Worm (Caenorhabditis elegans): ENCODE data around the gene F40G9.9.
"Not testable (repeated sequence)": the region's sequence is repeated elsewhere in the genome, so short reads cannot be mapped to it uniquely, and the experiment has no call there.

F40G9.9 gene

ce11 chrIII:124478-124877 is 47.0 kb downstream of the F40G9.9 start, which contains the start of gene pals-23:
Gene pals-23 (plus strand): TSS chrIII:124778.
- TF ChIP-seq ham-2 (GFP tag; optimal IDR thresholded peaks at IDR 0.05) (no peak), mls-2 (tag; optimal IDR thresholded peaks at IDR 0.05) (no peak), ceh-43 (GFP tag; optimal IDR thresholded peaks at IDR 0.05) (no peak), mep-1 (tag; optimal IDR thresholded peaks at IDR 0.05) (no peak), tbx-8 (GFP tag; optimal IDR thresholded peaks at IDR 0.05) (no peak), unc-39 (tag; optimal IDR thresholded peaks at IDR 0.05) (no peak), ztf-11 (tag; optimal IDR thresholded peaks at IDR 0.05) (no peak), unc-62 (GFP tag; optimal IDR thresholded peaks at IDR 0.05) (no peak), lsy-2 (tag; optimal IDR thresholded peaks at IDR 0.05) (no peak), flh-1 (GFP tag; optimal IDR thresholded peaks at IDR 0.05) (no peak), elt-3 (tag; optimal IDR thresholded peaks at IDR 0.05) (no peak), bed-3 (GFP tag; optimal IDR thresholded peaks at IDR 0.05) (no peak), lin-32 (GFP tag; optimal IDR thresholded peaks at IDR 0.05) (no peak), drap-1 (GFP tag; optimal IDR thresholded peaks at IDR 0.05) (no peak), mab-5 (tag; optimal IDR thresholded peaks at IDR 0.05) (no peak), nhr-76 (tag; optimal IDR thresholded peaks at IDR 0.05) (no peak), sem-2 (GFP tag; optimal IDR thresholded peaks at IDR 0.05) (no peak), nhr-2 (tag; optimal IDR thresholded peaks at IDR 0.05) (no peak), M03D4.4 (tag; optimal IDR thresholded peaks at IDR 0.05) (no peak)

ce11 chrIII:121983-122449 is 49.5 kb downstream of the F40G9.9 start, which contains the start of gene C29F9.12:
Gene C29F9.12 (minus strand): TSS chrIII:122033.
- not testable (repeated sequence) for TF ChIP-seq sem-2 (GFP tag; optimal IDR thresholded peaks at IDR 0.05); snpc-4 (tag; optimal IDR thresholded peaks at IDR 0.05); zip-8 (tag; optimal IDR thresholded peaks at IDR 0.05)

Data from whole organism, mixed stage, embryonic.